Worm (Caenorhabditis elegans): ENCODE measurements around the gene dpy-31.
A peak's percentile ranks its signal among the peaks of the same experiment; 100 is the strongest.

Gene dpy-31

DNA sequence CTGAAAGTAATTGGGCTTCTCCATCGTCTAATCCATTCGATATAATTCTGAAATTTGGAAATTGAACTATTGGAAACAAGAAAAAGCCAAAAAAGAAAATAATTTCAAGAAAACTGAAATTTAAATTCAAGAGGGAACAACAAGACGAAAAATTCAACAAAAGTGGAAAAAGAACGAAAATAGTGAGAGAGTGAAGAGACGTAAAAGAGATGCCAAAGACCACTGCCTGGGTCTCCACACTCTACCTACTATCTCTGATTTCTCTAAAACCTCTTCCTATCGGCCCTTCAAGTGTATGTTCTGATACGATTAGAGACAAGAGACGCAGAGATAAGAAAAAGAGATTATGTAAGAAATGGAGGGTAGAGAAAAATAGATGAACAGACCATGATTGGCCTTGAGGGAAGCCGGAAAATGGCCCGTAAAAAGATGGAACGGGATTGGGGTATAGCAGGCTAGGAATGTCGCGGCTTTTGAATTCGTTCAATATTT lies 48.2 kb upstream of the dpy-31 start, which contains the start of gene ogt-1:
ogt-1 (minus strand) TSS at position 51 of the 492 bp plus-strand sequence.
- TF ChIP-seq ceh-88 (GFP tag; IDR thresholded peaks at IDR 0.05), result no peak
- TF ChIP-seq skn-1 (tag; optimal IDR thresholded peaks at IDR 0.05), result peak; percentile 56
- TF ChIP-seq unc-130 (tag; optimal IDR thresholded peaks at IDR 0.05), result no peak
- peak; percentile 90 for TF ChIP-seq nhr-20 (tag; optimal IDR thresholded peaks at IDR 0.05)
- peak; percentile 32 for TF ChIP-seq egl-13 (tag; optimal IDR thresholded peaks at IDR 0.05)
- no peak for TF ChIP-seq sox-4 (tag; optimal IDR thresholded peaks at IDR 0.05)
- TF ChIP-seq lin-39 (tag; optimal IDR thresholded peaks at IDR 0.05), result no peak
- no peak for TF ChIP-seq ceh-63 (GFP tag; optimal IDR thresholded peaks at IDR 0.05)
- TF ChIP-seq snu-23 (GFP tag; optimal IDR thresholded peaks at IDR 0.05), result peak; percentile 94
- peak; percentile 64 to 70 (median 66) for TF ChIP-seq dpl-1 (GFP tag; optimal IDR thresholded peaks at IDR 0.05)
- peak; percentile 69 for TF ChIP-seq blmp-1 (tag; optimal IDR thresholded peaks at IDR 0.05)
- TF ChIP-seq Y116A8C.19 (tag; optimal IDR thresholded peaks at IDR 0.05; ENCODE audit: borderline replicate concordance), result no peak
- TF ChIP-seq unc-98 (GFP tag; IDR thresholded peaks at IDR 0.05), result no peak
- peak; percentile 96 for TF ChIP-seq nhr-85 (tag)
- TF ChIP-seq nhr-11 (tag; optimal IDR thresholded peaks at IDR 0.05), result peak; percentile 74
- peak; percentile 67 for TF ChIP-seq ceh-8 (GFP tag; optimal IDR thresholded peaks at IDR 0.05)
- peak; percentile 87 for TF ChIP-seq ztf-4 (tag; optimal IDR thresholded peaks at IDR 0.05)
- TF ChIP-seq fkh-4 (tag; optimal IDR thresholded peaks at IDR 0.05; ENCODE audit: borderline replicate concordance), result no peak
- TF ChIP-seq nhr-90 (tag; optimal IDR thresholded peaks at IDR 0.05; ENCODE audit: poor library complexity), result peak; percentile 76
- TF ChIP-seq elt-2 (tag; optimal IDR thresholded peaks at IDR 0.05), result peak; percentile 62
- peak; percentile 77 for TF ChIP-seq nhr-237 (tag; optimal IDR thresholded peaks at IDR 0.05)
- TF ChIP-seq fkh-8 (tag; optimal IDR thresholded peaks at IDR 0.05), result peak; percentile 46
- peak; percentile 65 for TF ChIP-seq mef-2 (tag; optimal IDR thresholded peaks at IDR 0.05)
- TF ChIP-seq nhr-76 (tag; optimal IDR thresholded peaks at IDR 0.05), result no peak
- TF ChIP-seq unc-86 (tag; optimal IDR thresholded peaks at IDR 0.05), result peak; percentile 72
- TF ChIP-seq nhr-28 (tag; optimal IDR thresholded peaks at IDR 0.05), result no peak
- peak; percentile 68 for TF ChIP-seq jun-1 (tag; optimal IDR thresholded peaks at IDR 0.05)
- TF ChIP-seq F16B12.6 (tag; optimal IDR thresholded peaks at IDR 0.05), result peak; percentile 40
- peak; percentile 69 for TF ChIP-seq C16A3.4 (tag; optimal IDR thresholded peaks at IDR 0.05)
- TF ChIP-seq egl-27 (tag; optimal IDR thresholded peaks at IDR 0.05), result peak; percentile 93 to 98
- peak in 3 of 6 experiments; percentile 18 to 83 (median 78) for TF ChIP-seq elt-3 (tag; optimal IDR thresholded peaks at IDR 0.05)
- TF ChIP-seq fkh-10 (GFP tag; optimal IDR thresholded peaks at IDR 0.05), result peak; percentile 61
- TF ChIP-seq aha-1 (tag; optimal IDR thresholded peaks at IDR 0.05), result no peak
- TF ChIP-seq tlp-1 (tag; optimal IDR thresholded peaks at IDR 0.05), result no peak
- TF ChIP-seq tbx-2 (tag; optimal IDR thresholded peaks at IDR 0.05), result peak; percentile 84
- no peak for TF ChIP-seq ces-1 (GFP tag; optimal IDR thresholded peaks at IDR 0.05)
- no peak for TF ChIP-seq pax-3 (tag; optimal IDR thresholded peaks at IDR 0.05)
- TF ChIP-seq mep-1 (tag; optimal IDR thresholded peaks at IDR 0.05), result peak; percentile 93
- TF ChIP-seq lir-3 (tag; optimal IDR thresholded peaks at IDR 0.05; ENCODE audit: poor library complexity), result peak; percentile 72
- TF ChIP-seq aly-2 (tag; optimal IDR thresholded peaks at IDR 0.05), result peak; percentile 66
- TF ChIP-seq fos-1 (tag; optimal IDR thresholded peaks at IDR 0.05), result peak; percentile 82
- TF ChIP-seq lin-14 (GFP tag; optimal IDR thresholded peaks at IDR 0.05), result peak; percentile 97
- TF ChIP-seq swsn-7 (tag; optimal IDR thresholded peaks at IDR 0.05), result peak; percentile 89
- TF ChIP-seq sptf-1 (tag; optimal IDR thresholded peaks at IDR 0.05), result no peak
- peak; percentile 84 for TF ChIP-seq ama-1 (optimal IDR thresholded peaks at IDR 0.05)
- peak; percentile 33 for TF ChIP-seq dsc-1 (tag; optimal IDR thresholded peaks at IDR 0.05)
- TF ChIP-seq snpc-4 (tag; optimal IDR thresholded peaks at IDR 0.05), result peak; percentile 76
- TF ChIP-seq C34B4.2 (tag; optimal IDR thresholded peaks at IDR 0.05), result no peak
- TF ChIP-seq mdl-1 (tag; optimal IDR thresholded peaks at IDR 0.05), result peak in 1 of 2 experiments; percentile 79
- TF ChIP-seq zip-4 (GFP tag; optimal IDR thresholded peaks at IDR 0.05), result no peak
- no peak for TF ChIP-seq hlh-4 (tag; optimal IDR thresholded peaks at IDR 0.05)
- TF ChIP-seq unc-62 (GFP tag; optimal IDR thresholded peaks at IDR 0.05), result no peak
- TF ChIP-seq alr-1 (tag; optimal IDR thresholded peaks at IDR 0.05; ENCODE audit: borderline replicate concordance), result no peak

All from whole organism, L1 larva.